Worm (Caenorhabditis elegans): ENCODE data around the gene R05G6.9.
A peak's percentile ranks its signal among the peaks of the same experiment; 100 is the strongest.

The R05G6.9 gene

DNA sequence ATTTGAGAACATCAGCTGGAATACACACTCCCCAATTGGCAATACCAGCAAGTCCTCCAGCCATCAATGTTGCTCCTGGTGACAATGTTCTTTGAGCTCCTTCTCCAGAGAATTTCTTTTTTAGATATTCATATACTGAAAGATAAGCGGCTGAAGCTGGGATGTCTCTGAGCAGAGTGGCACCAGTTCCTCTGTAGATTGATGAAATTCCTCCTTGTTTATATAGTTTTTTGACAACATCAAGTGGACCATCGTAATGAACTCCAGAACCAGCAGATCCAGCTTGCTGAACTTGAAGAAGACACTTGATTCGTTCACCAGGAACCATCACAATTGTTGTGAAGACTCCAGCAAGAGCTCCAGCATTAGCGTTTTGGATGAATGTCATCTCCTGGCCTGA is 36.0 kb upstream of the R05G6.9 start:
- no peak for TF ChIP-seq ceh-36 (tag; optimal IDR thresholded peaks at IDR 0.05)
- TF ChIP-seq pes-1 (GFP tag; IDR thresholded peaks at IDR 0.05), result no peak
- TF ChIP-seq hmg-4 (GFP tag; optimal IDR thresholded peaks at IDR 0.05), result no peak
- TF ChIP-seq hnd-1 (tag; optimal IDR thresholded peaks at IDR 0.05), result no peak
- no peak for TF ChIP-seq tra-4 (tag; optimal IDR thresholded peaks at IDR 0.05)
- no peak for TF ChIP-seq ceh-13 (GFP tag; optimal IDR thresholded peaks at IDR 0.05)
- TF ChIP-seq scrt-1 (GFP tag; IDR thresholded peaks at IDR 0.05), result no peak
- no peak for TF ChIP-seq tbx-37 (GFP tag; conservative IDR thresholded peaks at IDR 0.05)
- TF ChIP-seq B0310.2 (tag; optimal IDR thresholded peaks at IDR 0.05), result no peak
- no peak for TF ChIP-seq tbx-11 (GFP tag; IDR thresholded peaks at IDR 0.05)
- TF ChIP-seq hmbx-1 (tag; optimal IDR thresholded peaks at IDR 0.05), result no peak
- no peak for TF ChIP-seq sea-1 (GFP tag; conservative IDR thresholded peaks at IDR 0.05)

ce11 chrIV:7551254-7551653 is 35.2 kb upstream of the R05G6.9 start:
- TF ChIP-seq tbx-37 (GFP tag; conservative IDR thresholded peaks at IDR 0.05), result no peak
- no peak for TF ChIP-seq ama-1 (optimal IDR thresholded peaks at IDR 0.05)
- TF ChIP-seq tbx-11 (GFP tag; IDR thresholded peaks at IDR 0.05), result no peak

DNA sequence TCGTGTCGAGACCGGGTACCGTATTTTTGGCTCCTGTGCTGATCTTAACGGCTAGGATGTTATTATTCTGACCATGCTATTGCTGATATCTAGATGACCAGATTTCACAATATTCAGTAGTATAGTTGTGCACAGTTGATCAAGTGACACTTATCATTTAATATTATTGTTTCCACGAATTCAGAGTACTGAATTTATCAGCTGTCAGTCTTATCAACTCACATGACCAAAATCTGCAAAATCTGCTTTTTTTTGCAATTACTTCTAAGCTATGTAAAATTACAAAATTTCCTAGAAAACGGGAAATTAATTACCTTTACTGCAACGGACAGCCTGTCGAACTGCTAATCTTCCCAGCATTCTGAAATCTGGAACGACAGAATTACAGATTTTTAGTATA is 34.4 kb upstream of the R05G6.9 start, which contains the start of gene pam-1:
Gene pam-1 (minus strand): TSS at position 368 of the 400 bp plus-strand sequence.
- TF ChIP-seq F13C5.2 (tag; optimal IDR thresholded peaks at IDR 0.05) (no peak), tbx-37 (GFP tag; conservative IDR thresholded peaks at IDR 0.05) (no peak), tbx-11 (GFP tag; IDR thresholded peaks at IDR 0.05) (no peak), ceh-36 (tag; optimal IDR thresholded peaks at IDR 0.05) (no peak), aly-1 (tag; optimal IDR thresholded peaks at IDR 0.05) (no peak), B0310.2 (tag; optimal IDR thresholded peaks at IDR 0.05) (no peak), scrt-1 (GFP tag; IDR thresholded peaks at IDR 0.05) (no peak), sea-1 (GFP tag; conservative IDR thresholded peaks at IDR 0.05) (no peak)

DNA sequence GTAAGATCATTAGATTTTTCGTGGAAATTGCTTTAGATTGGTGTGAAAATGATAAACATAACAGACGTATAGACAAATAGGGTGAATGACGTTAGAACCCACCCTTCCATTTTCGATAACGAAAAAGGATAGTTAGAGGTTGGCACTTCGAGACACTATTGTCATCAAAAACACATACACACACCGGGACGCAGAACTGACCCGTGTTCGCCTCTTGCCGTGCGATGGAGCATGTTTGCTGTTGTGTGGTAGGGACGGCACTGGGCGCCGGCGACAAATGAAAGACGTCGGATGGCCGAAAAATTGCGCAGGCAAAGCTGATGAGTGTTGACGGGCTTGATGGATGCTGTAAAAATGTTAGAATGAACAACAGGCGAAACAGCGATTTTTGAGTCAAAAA is 33.8 kb upstream of the R05G6.9 start:
- TF ChIP-seq flt-1 (GFP tag; IDR thresholded peaks at IDR 0.05) (no peak), tbx-37 (GFP tag; conservative IDR thresholded peaks at IDR 0.05) (0 out of 2 replicates have a peak, but pooled peaks have one; percentile 27)

- TF ChIP-seq aly-1 (tag; optimal IDR thresholded peaks at IDR 0.05) (no peak), F13C5.2 (tag; optimal IDR thresholded peaks at IDR 0.05) (no peak), tra-4 (tag; optimal IDR thresholded peaks at IDR 0.05) (no peak), ama-1 (optimal IDR thresholded peaks at IDR 0.05) (no peak), B0310.2 (tag; optimal IDR thresholded peaks at IDR 0.05) (no peak), sea-1 (GFP tag; conservative IDR thresholded peaks at IDR 0.05) (no peak), ceh-13 (GFP tag; optimal IDR thresholded peaks at IDR 0.05) (no peak), pes-1 (GFP tag; IDR thresholded peaks at IDR 0.05) (no peak)
Measured at ce11 chrIV:7547843-7548578, 31.9 kb upstream of the R05G6.9 start, which contains the start of the genes cdd-2 and oef-1. cdd-2 (minus strand) TSS chrIV:7547893. oef-1 (plus strand) TSS chrIV:7548417.

ce11 chrIV:7543662-7544061 is 27.6 kb upstream of the R05G6.9 start:
- TF ChIP-seq F13C5.2 (tag; optimal IDR thresholded peaks at IDR 0.05), result no peak
- TF ChIP-seq ceh-36 (tag; optimal IDR thresholded peaks at IDR 0.05), result no peak
- TF ChIP-seq flt-1 (GFP tag; IDR thresholded peaks at IDR 0.05), result no peak
- TF ChIP-seq ets-7 (tag; optimal IDR thresholded peaks at IDR 0.05), result no peak
- TF ChIP-seq tbx-37 (GFP tag; conservative IDR thresholded peaks at IDR 0.05), result no peak
- TF ChIP-seq ceh-13 (GFP tag; optimal IDR thresholded peaks at IDR 0.05), result no peak
- no peak for TF ChIP-seq hmg-4 (GFP tag; optimal IDR thresholded peaks at IDR 0.05)
- no peak for TF ChIP-seq hnd-1 (tag; optimal IDR thresholded peaks at IDR 0.05)
- no peak for TF ChIP-seq tra-4 (tag; optimal IDR thresholded peaks at IDR 0.05)

- TF ChIP-seq sea-1 (GFP tag; conservative IDR thresholded peaks at IDR 0.05), result no peak
- no peak for TF ChIP-seq ceh-13 (GFP tag; optimal IDR thresholded peaks at IDR 0.05)
- no peak for TF ChIP-seq F13C5.2 (tag; optimal IDR thresholded peaks at IDR 0.05)
- TF ChIP-seq B0310.2 (tag; optimal IDR thresholded peaks at IDR 0.05), result no peak
- TF ChIP-seq aly-1 (tag; optimal IDR thresholded peaks at IDR 0.05), result no peak
- no peak for TF ChIP-seq ama-1 (optimal IDR thresholded peaks at IDR 0.05)
- TF ChIP-seq flt-1 (GFP tag; IDR thresholded peaks at IDR 0.05), result no peak
- TF ChIP-seq pes-1 (GFP tag; IDR thresholded peaks at IDR 0.05), result no peak
- TF ChIP-seq hnd-1 (tag; optimal IDR thresholded peaks at IDR 0.05), result no peak
- no peak for TF ChIP-seq tbx-11 (GFP tag; IDR thresholded peaks at IDR 0.05)
- no peak for TF ChIP-seq hmg-4 (GFP tag; optimal IDR thresholded peaks at IDR 0.05)
Measured at ce11 chrIV:7542485-7543001, 26.5 kb upstream of the R05G6.9 start, which contains the start of gene R05G6.10. R05G6.10 (minus strand) TSS chrIV:7542535.

DNA sequence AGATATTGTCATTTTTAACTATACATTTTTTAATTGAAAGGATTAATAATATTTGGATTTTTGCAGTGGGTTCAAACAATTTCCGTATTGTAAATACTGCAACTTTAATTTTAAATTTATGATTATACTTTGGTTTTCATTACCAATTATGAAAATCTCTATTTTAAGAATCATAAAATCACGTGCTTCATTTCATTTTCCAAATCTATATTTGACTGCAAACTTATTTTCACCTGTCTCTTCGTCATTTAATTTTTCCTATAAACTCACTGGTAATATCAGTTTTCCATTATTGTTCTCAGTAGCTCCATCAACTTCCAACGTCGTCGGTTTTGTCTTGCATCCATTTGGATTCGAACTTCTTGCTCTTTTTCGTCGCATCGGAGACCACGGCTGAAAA is 16.3 kb upstream of the R05G6.9 start, which contains the start of gene R05G6.1:
Gene R05G6.1 (plus strand): TSS at position 301 of the 400 bp plus-strand sequence.
- TF ChIP-seq ceh-36 (tag; optimal IDR thresholded peaks at IDR 0.05) (no peak), ets-7 (tag; optimal IDR thresholded peaks at IDR 0.05) (no peak), hmbx-1 (tag; optimal IDR thresholded peaks at IDR 0.05) (no peak), sea-1 (GFP tag; conservative IDR thresholded peaks at IDR 0.05) (no peak), hnd-1 (tag; optimal IDR thresholded peaks at IDR 0.05) (no peak), tbx-11 (GFP tag; IDR thresholded peaks at IDR 0.05) (no peak), hmg-4 (GFP tag; optimal IDR thresholded peaks at IDR 0.05) (no peak), scrt-1 (GFP tag; IDR thresholded peaks at IDR 0.05) (no peak), pes-1 (GFP tag; IDR thresholded peaks at IDR 0.05) (no peak)
